Fruit fly (Drosophila melanogaster) Kc167 (cell line): ENCODE data around the gene TTLL1B.

Source experiments
- Myc ChIP-seq: fragments of >200 bp; optimal IDR thresholded peaks from 2 replicates; lab custom pipeline; 2017; ENCODE audit warnings: missing external identifiers
- h ChIP-seq: fragments of >200 bp; optimal IDR thresholded peaks from 3 replicates; lab custom pipeline; 2018; ENCODE audit warnings: missing external identifiers
- psq ChIP-seq: fragments of >200 bp; optimal IDR thresholded peaks from 2 replicates; lab custom pipeline; 2017; ENCODE audit warnings: missing external identifiers

- no peak for TF ChIP-seq psq (lab: Kevin White, UChicago)
- no peak for TF ChIP-seq Myc
- no peak for TF ChIP-seq h (lab: Kevin White, UChicago)
These were observed 24.2 kb upstream of the TTLL1B start for dm6 chr3L:4623870-4624269.
